Worm (Caenorhabditis elegans) whole organism, late embryonic: ENCODE measurements around the gene srx-60.

Source experiments
- C38D4.7 ChIP-seq: fragments of 200-800 bp; sonication (Bioruptor generic); optimal IDR thresholded peaks from 2 replicates; lab custom pipeline; 2018; ENCODE audit warnings: mild to moderate bottlenecking, missing genetic modification characterization, moderate library complexity, missing compliant biosample characterization
- F13H6.1 ChIP-seq: sonication (generic microtip); optimal IDR thresholded peaks from 2 replicates; lab custom pipeline; 2016; ENCODE audit warnings: missing genetic modification characterization, missing compliant biosample characterization
- K02D7.2 ChIP-seq: sonication (generic microtip); optimal IDR thresholded peaks from 2 replicates; lab custom pipeline; 2017; ENCODE audit warnings: mild to moderate bottlenecking, missing genetic modification characterization, missing compliant biosample characterization
- T23F11.4 ChIP-seq: fragments of 200-800 bp; sonication (Bioruptor generic); optimal IDR thresholded peaks from 2 replicates; lab custom pipeline; 2018; ENCODE audit warnings: mild to moderate bottlenecking, missing genetic modification characterization, missing compliant biosample characterization
- Y22D7AL.16 ChIP-seq: sonication (generic microtip); optimal IDR thresholded peaks from 2 replicates; lab custom pipeline; 2016; ENCODE audit warnings: missing genetic modification characterization, missing compliant biosample characterization
- ceh-14 ChIP-seq: sonication (generic microtip); optimal IDR thresholded peaks from 2 replicates; lab custom pipeline; 2016; ENCODE audit warnings: missing genotype, missing genetic modification characterization, missing compliant biosample characterization
- ceh-2 ChIP-seq: sonication (generic microtip); optimal IDR thresholded peaks from 2 replicates; lab custom pipeline; 2016; ENCODE audit warnings: missing genotype, missing genetic modification characterization, missing compliant biosample characterization
- ceh-22 ChIP-seq: sonication (generic microtip); optimal IDR thresholded peaks from 2 replicates; lab custom pipeline; 2017; ENCODE audit warnings: missing biosample characterization, missing genetic modification characterization
- ceh-34 ChIP-seq: sonication (generic microtip); optimal IDR thresholded peaks from 2 replicates; lab custom pipeline; 2016; ENCODE audit warnings: mild to moderate bottlenecking, missing genetic modification characterization, missing compliant biosample characterization
- ceh-6 ChIP-seq: fragments of 200-800 bp; sonication (Bioruptor generic); optimal IDR thresholded peaks from 2 replicates; lab custom pipeline; 2018; ENCODE audit warnings: mild to moderate bottlenecking, missing genetic modification characterization, missing compliant biosample characterization
- dve-1 ChIP-seq: sonication (generic microtip); optimal IDR thresholded peaks from 2 replicates; lab custom pipeline; 2017; ENCODE audit warnings: antibody characterized with exemption, mild to moderate bottlenecking, missing genetic modification characterization, missing compliant biosample characterization
- elt-2 ChIP-seq: sonication (generic microtip); optimal IDR thresholded peaks from 2 replicates; lab custom pipeline; 2016; ENCODE audit warnings: missing genetic modification reagents, missing genetic modification characterization, missing compliant biosample characterization
- ets-4 ChIP-seq: sonication (generic microtip); optimal IDR thresholded peaks from 2 replicates; lab custom pipeline; 2016; ENCODE audit warnings: missing genetic modification characterization, missing compliant biosample characterization
- eyg-1 ChIP-seq: sonication (generic microtip); optimal IDR thresholded peaks from 2 replicates; lab custom pipeline; 2016; ENCODE audit warnings: missing genotype, missing genetic modification characterization, missing compliant biosample characterization
- fax-1 ChIP-seq: sonication (generic microtip); optimal IDR thresholded peaks from 2 replicates; lab custom pipeline; 2016; ENCODE audit warnings: missing genotype, missing genetic modification characterization, missing compliant biosample characterization
- fkh-10 ChIP-seq: fragments of 150-350 bp; optimal IDR thresholded peaks from 2 replicates; lab custom pipeline; 2014; ENCODE audit warnings: missing biosample characterization, missing genetic modification reagents, missing genetic modification characterization
- fkh-6 ChIP-seq: sonication (generic microtip); optimal IDR thresholded peaks from 2 replicates; lab custom pipeline; 2016; ENCODE audit warnings: missing genetic modification characterization, missing compliant biosample characterization
- gmeb-2 ChIP-seq: sonication (generic microtip); optimal IDR thresholded peaks from 2 replicates; lab custom pipeline; 2016; ENCODE audit warnings: missing genetic modification characterization, inconsistent platforms, missing compliant biosample characterization
- hlh-15 ChIP-seq: sonication (generic microtip); optimal IDR thresholded peaks from 2 replicates; lab custom pipeline; 2016; ENCODE audit warnings: missing genetic modification characterization, missing compliant biosample characterization
- hlh-6 ChIP-seq: sonication (generic microtip); optimal IDR thresholded peaks from 2 replicates; lab custom pipeline; 2016; ENCODE audit warnings: missing genotype, missing genetic modification characterization, missing compliant biosample characterization
- lim-6 ChIP-seq: sonication (generic microtip); optimal IDR thresholded peaks from 2 replicates; lab custom pipeline; 2016; ENCODE audit warnings: missing genetic modification characterization, missing compliant biosample characterization
- lin-11 ChIP-seq: fragments of 200-800 bp; sonication (Bioruptor generic); optimal IDR thresholded peaks from 2 replicates; lab custom pipeline; 2018; ENCODE audit warnings: mild to moderate bottlenecking, missing genetic modification characterization, missing compliant biosample characterization
- madf-2 ChIP-seq: sonication (generic microtip); optimal IDR thresholded peaks from 2 replicates; lab custom pipeline; 2017; ENCODE audit warnings: missing genetic modification characterization, missing compliant biosample characterization
- mec-3 ChIP-seq: sonication (generic microtip); optimal IDR thresholded peaks from 2 replicates; lab custom pipeline; 2016; ENCODE audit warnings: borderline replicate concordance, missing genetic modification characterization, missing compliant biosample characterization
- npax-4 ChIP-seq: sonication (generic microtip); optimal IDR thresholded peaks from 2 replicates; lab custom pipeline; 2016; ENCODE audit warnings: missing genetic modification characterization, missing compliant biosample characterization
- pat-9 ChIP-seq: fragments of 200-800 bp; sonication (Bioruptor generic); optimal IDR thresholded peaks from 2 replicates; lab custom pipeline; 2018; ENCODE audit warnings: mild to moderate bottlenecking, missing genetic modification characterization, moderate library complexity, missing compliant biosample characterization
- pax-1 ChIP-seq: fragments of 150-350 bp; optimal IDR thresholded peaks from 2 replicates; lab custom pipeline; 2014; ENCODE audit warnings: missing biosample characterization, missing genetic modification characterization
- pha-2 ChIP-seq: sonication (generic microtip); optimal IDR thresholded peaks from 2 replicates; lab custom pipeline; 2017; ENCODE audit warnings: mild to moderate bottlenecking, missing genetic modification characterization, missing compliant biosample characterization
- pha-4 ChIP-seq: fragments of 150-350 bp; optimal IDR thresholded peaks from 2 replicates; lab custom pipeline; 2018; ENCODE audit warnings: missing biosample characterization, missing genetic modification reagents, missing genetic modification characterization
- pros-1 ChIP-seq: fragments of 150-350 bp; optimal IDR thresholded peaks from 2 replicates; lab custom pipeline; 2014; ENCODE audit warnings: missing biosample characterization, missing genetic modification reagents, missing genetic modification characterization
- ref-2 ChIP-seq: sonication (generic microtip); optimal IDR thresholded peaks from 2 replicates; lab custom pipeline; 2016; ENCODE audit warnings: missing genetic modification characterization, missing compliant biosample characterization
- rnt-1 ChIP-seq: sonication (generic microtip); optimal IDR thresholded peaks from 2 replicates; lab custom pipeline; 2016; ENCODE audit warnings: missing genetic modification characterization, missing compliant biosample characterization
- sdc-2 ChIP-seq: sonication (generic microtip); optimal IDR thresholded peaks from 2 replicates; lab custom pipeline; 2016; ENCODE audit warnings: missing genotype, missing genetic modification characterization, missing compliant biosample characterization
- sox-4 ChIP-seq: sonication (generic microtip); optimal IDR thresholded peaks from 2 replicates; lab custom pipeline; 2017; ENCODE audit warnings: mild to moderate bottlenecking, missing genetic modification characterization, inconsistent platforms, missing compliant biosample characterization
- tbx-2 ChIP-seq: sonication (generic microtip); optimal IDR thresholded peaks from 2 replicates; lab custom pipeline; 2016; ENCODE audit warnings: missing genetic modification characterization, missing compliant biosample characterization
- ttx-3 ChIP-seq: sonication (generic microtip); optimal IDR thresholded peaks from 2 replicates; lab custom pipeline; 2016; ENCODE audit warnings: missing genetic modification reagents, missing genetic modification characterization, missing compliant biosample characterization
- unc-3 ChIP-seq, 2 experiments: fragments of 200-800 bp in 1 of 2; sonication (Bioruptor generic) in 1 of 2; sonication (generic microtip) in 1 of 2; conservative IDR thresholded peaks in 1 of 2; optimal IDR thresholded peaks in 1 of 2; 2 replicates each; pipeline versions ENCODE4 v1.3.6 to Lab custom; 2016 to 2022; ENCODE audit warnings: missing compliant biosample characterization in 2 of 2, missing genetic modification characterization in 2 of 2, missing genetic modification reagents in 1 of 2
- unc-55 ChIP-seq: sonication (generic microtip); optimal IDR thresholded peaks from 2 replicates; lab custom pipeline; 2017; ENCODE audit warnings: missing biosample characterization, missing genetic modification reagents, missing genetic modification characterization
- ztf-16 ChIP-seq: sonication (generic microtip); optimal IDR thresholded peaks from 2 replicates; lab custom pipeline; 2017; ENCODE audit warnings: missing genetic modification characterization, missing compliant biosample characterization

srx-60 gene

ce11 chrV:7356684-7357083 lies 44.0 kb upstream of the srx-60 start, which contains the start of gene C03G6.21:
Gene C03G6.21, minus strand, starts transcription at chrV:7356784.
- no peak for TF ChIP-seq pha-2 (tag; lab: Kevin White, UChicago)
- TF ChIP-seq rnt-1: no peak
- TF ChIP-seq fkh-10 (GFP tag; lab: Kevin White, UChicago): no peak
- no peak for TF ChIP-seq sox-4 (tag; lab: Kevin White, UChicago)
- TF ChIP-seq sdc-2 (tag; lab: Kevin White, UChicago): no peak
- TF ChIP-seq madf-2 (tag; lab: Kevin White, UChicago): no peak
- TF ChIP-seq pros-1 (tag; lab: Kevin White, UChicago): no peak
- TF ChIP-seq ceh-2: no peak
- no peak for TF ChIP-seq pat-9
- TF ChIP-seq hlh-15 (tag; lab: Kevin White, UChicago): no peak
- no peak for TF ChIP-seq F13H6.1 (tag; lab: Kevin White, UChicago)
- TF ChIP-seq fax-1: no peak
- TF ChIP-seq ceh-6 (GFP tag; lab: Kevin White, UChicago): no peak
- no peak for TF ChIP-seq unc-55 (GFP tag; lab: Kevin White, UChicago)
- no peak for TF ChIP-seq gmeb-2 (tag; lab: Kevin White, UChicago)

DNA sequence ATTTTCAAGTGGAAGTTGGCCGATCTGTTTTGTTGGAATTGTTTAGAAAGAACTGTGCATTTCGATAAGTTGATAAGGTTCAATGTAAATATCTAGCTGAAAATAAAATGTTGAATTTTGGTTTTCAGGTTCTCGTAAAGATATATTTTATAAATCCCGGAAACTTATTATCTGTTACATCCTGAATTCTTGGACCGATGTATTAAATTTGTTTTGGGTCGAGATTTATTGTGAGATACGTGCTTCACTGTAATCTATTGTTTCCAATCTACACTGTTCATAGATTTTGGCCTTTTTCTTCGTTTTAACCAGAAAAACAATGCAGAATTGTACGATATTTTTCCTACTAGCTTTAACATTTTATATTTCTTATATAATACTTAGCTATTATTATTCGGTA lies 43.6 kb upstream of the srx-60 start, which contains the start of gene C03G6.6:
Gene C03G6.6 (plus strand): TSS at position 301 of the 400 bp plus-strand sequence.
- TF ChIP-seq fkh-10 (GFP tag; lab: Kevin White, UChicago): no peak
- no peak for TF ChIP-seq K02D7.2 (tag; lab: Kevin White, UChicago)
- no peak for TF ChIP-seq sox-4 (tag; lab: Kevin White, UChicago)
- no peak for TF ChIP-seq ceh-14 (tag; lab: Kevin White, UChicago)
- TF ChIP-seq hlh-15 (tag; lab: Kevin White, UChicago): no peak
- TF ChIP-seq sdc-2 (tag; lab: Kevin White, UChicago): no peak
- no peak for TF ChIP-seq ref-2 (tag; lab: Kevin White, UChicago)
- no peak for TF ChIP-seq unc-3 (GFP tag; conservative IDR thresholded peaks at IDR 0.05; lab: Robert Waterston, UW)
- no peak for TF ChIP-seq unc-3 (tag; optimal IDR thresholded peaks at IDR 0.05; lab: Kevin White, UChicago)
- TF ChIP-seq pha-2 (tag; lab: Kevin White, UChicago): no peak
- TF ChIP-seq madf-2 (tag; lab: Kevin White, UChicago): no peak
- TF ChIP-seq pha-4: no peak
- no peak for TF ChIP-seq pros-1 (tag; lab: Kevin White, UChicago)
- TF ChIP-seq dve-1 (tag; lab: Kevin White, UChicago): no peak
- no peak for TF ChIP-seq ceh-6 (GFP tag; lab: Kevin White, UChicago)
- no peak for TF ChIP-seq pax-1
- no peak for TF ChIP-seq elt-2 (tag; lab: Kevin White, UChicago)
- no peak for TF ChIP-seq ets-4 (tag; lab: Kevin White, UChicago)
- no peak for TF ChIP-seq ztf-16 (tag; lab: Kevin White, UChicago)
- TF ChIP-seq fax-1: no peak

DNA sequence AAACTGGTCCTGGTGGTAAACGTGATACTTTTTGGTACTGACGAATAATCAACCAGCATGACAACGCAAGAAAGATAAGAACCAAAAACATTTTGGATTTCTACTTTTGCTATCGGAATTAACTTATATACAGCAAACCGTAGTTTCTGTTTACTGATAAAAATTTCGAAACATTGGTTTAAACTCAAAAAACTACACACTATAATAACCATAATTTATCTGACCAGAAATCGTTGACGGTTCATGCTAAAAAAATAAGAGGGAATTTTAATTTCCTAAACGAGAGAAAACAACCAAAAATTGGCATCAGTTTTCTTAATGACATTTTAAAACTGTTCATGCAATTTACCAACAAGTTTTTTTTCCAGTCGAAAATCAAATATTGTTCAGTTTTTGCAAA lies 39.0 kb upstream of the srx-60 start, which contains the start of gene cyp-35A1:
Gene cyp-35A1 (minus strand): TSS at position 101 of the 400 bp plus-strand sequence.
- TF ChIP-seq ref-2 (tag; lab: Kevin White, UChicago) (no peak), eyg-1 (no peak), ttx-3 (no peak), hlh-6 (no peak), fkh-6 (tag; lab: Kevin White, UChicago) (no peak), npax-4 (tag; lab: Kevin White, UChicago) (no peak), unc-3 (GFP tag; conservative IDR thresholded peaks at IDR 0.05; lab: Robert Waterston, UW) (no peak), unc-3 (tag; optimal IDR thresholded peaks at IDR 0.05; lab: Kevin White, UChicago) (no peak), mec-3 (tag; lab: Kevin White, UChicago) (no peak), sox-4 (tag; lab: Kevin White, UChicago) (no peak), ceh-22 (tag; lab: Kevin White, UChicago) (no peak), C38D4.7 (GFP tag; lab: Kevin White, UChicago) (no peak), rnt-1 (no peak), tbx-2 (tag; lab: Kevin White, UChicago) (no peak), lin-11 (tag; lab: Kevin White, UChicago) (no peak), ets-4 (tag; lab: Kevin White, UChicago) (no peak), T23F11.4 (GFP tag; lab: Kevin White, UChicago) (no peak), lim-6 (tag; lab: Kevin White, UChicago) (no peak), Y22D7AL.16 (tag; lab: Kevin White, UChicago) (no peak), ceh-34 (tag; lab: Kevin White, UChicago) (no peak), ceh-2 (no peak)
